3 fruit fly cellular contexts compared by ENCODE assay signal in genomic region chr3R:20949749-20950676, dm6.
TF ChIP-seq lines count a peak whose summit lies in the region.

No protein-coding gene starts in this region.

TF ChIP-seq in whole organism, adult, 20 proteins besides CTCF, POLR2A, EP300 and RAD21 (continued from another document):
- no peak for TF ChIP-seq Hr96 (GFP tag; optimal IDR thresholded peaks at IDR 0.05; lab: Kevin White, UChicago)
TF ChIP-seq in whole organism, adult: peak in this region for 5.

TF ChIP-seq in whole organism, embryonic, 481 proteins besides CTCF, POLR2A, EP300 and RAD21 (continued from another document and continues in another):
- TF ChIP-seq CG4424 (GFP tag; optimal IDR thresholded peaks at IDR 0.05; lab: Kevin White, UChicago) (peak; percentile 4), CG6765 (GFP tag; optimal IDR thresholded peaks at IDR 0.05; lab: Kevin White, UChicago) (no peak), NfI (GFP tag; optimal IDR thresholded peaks at IDR 0.05; lab: Kevin White, UChicago) (no peak), E2f1 (GFP tag; IDR thresholded peaks at IDR 0.05; lab: Robert Waterston, UW) (no peak; the same call in 1 of the 2 replicates), fru (optimal IDR thresholded peaks at IDR 0.05; lab: Kevin White, UChicago) (no peak), Abd-B (GFP tag; optimal IDR thresholded peaks at IDR 0.05; lab: Kevin White, UChicago) (no peak), crol (GFP tag; IDR thresholded peaks at IDR 0.05; lab: Robert Waterston, UW) (peak; percentile 86), CG11695 (GFP tag; IDR thresholded peaks at IDR 0.05; lab: Robert Waterston, UW) (0 out of 3 replicates have a peak, but pooled peaks have one; percentile 31), Hand (GFP tag; optimal IDR thresholded peaks at IDR 0.05; lab: Kevin White, UChicago) (peak; percentile 71), Dip2 (GFP tag; IDR thresholded peaks at IDR 0.05; lab: Robert Waterston, UW) (no peak), GATAe (GFP tag; conservative IDR thresholded peaks at IDR 0.05; lab: Robert Waterston, UW) (no peak), MESR4 (GFP tag; optimal IDR thresholded peaks at IDR 0.05; lab: Kevin White, UChicago) (no peak), CG16863 (GFP tag; optimal IDR thresholded peaks at IDR 0.05; lab: Kevin White, UChicago) (no peak), CG6175 (GFP tag; IDR thresholded peaks at IDR 0.05; lab: Robert Waterston, UW) (no peak), caup (GFP tag; optimal IDR thresholded peaks at IDR 0.05; lab: Kevin White, UChicago; ENCODE audit: severe bottlenecking) (peak; percentile 17), Pdp1 (GFP tag; optimal IDR thresholded peaks at IDR 0.05; lab: Kevin White, UChicago) (peak in 1 of 2 experiments; percentile 49), CG12155 (GFP tag; optimal IDR thresholded peaks at IDR 0.05; lab: Kevin White, UChicago) (peak; percentile 5), Dp (GFP tag; optimal IDR thresholded peaks at IDR 0.05; lab: Kevin White, UChicago) (no peak), CG14667 (GFP tag; IDR thresholded peaks at IDR 0.05; lab: Robert Waterston, UW) (no peak), bsh (GFP tag; optimal IDR thresholded peaks at IDR 0.05; lab: Kevin White, UChicago) (peak in 1 of 2 experiments; percentile 23), zen2 (GFP tag; IDR thresholded peaks at IDR 0.05; lab: Robert Waterston, UW; ENCODE audit: partially characterized antibody) (no peak), CG4282 (GFP tag; optimal IDR thresholded peaks at IDR 0.05; lab: Kevin White, UChicago) (peak; percentile 53), CkIIα-i1 (GFP tag; IDR thresholded peaks at IDR 0.05; lab: Robert Waterston, UW) (no peak), Awh (GFP tag; IDR thresholded peaks at IDR 0.05; lab: Robert Waterston, UW) (no peak), CG10321 (GFP tag; IDR thresholded peaks at IDR 0.05; lab: Robert Waterston, UW) (no peak), CG15269 (tag; optimal IDR thresholded peaks at IDR 0.05; lab: Kevin White, UChicago) (peak; percentile 60), CG3407 (GFP tag; optimal IDR thresholded peaks at IDR 0.05; lab: Kevin White, UChicago) (no peak), CG4707 (GFP tag; optimal IDR thresholded peaks at IDR 0.05; lab: Kevin White, UChicago) (no peak), Oli (tag; optimal IDR thresholded peaks at IDR 0.05; lab: Kevin White, UChicago) (peak; percentile 49), CG8944 (GFP tag; optimal IDR thresholded peaks at IDR 0.05; lab: Kevin White, UChicago) (no peak), HmgD (GFP tag; optimal IDR thresholded peaks at IDR 0.05; lab: Kevin White, UChicago) (no peak), sqz (GFP tag; optimal IDR thresholded peaks at IDR 0.05; lab: Kevin White, UChicago) (no peak), onecut (GFP tag; IDR thresholded peaks at IDR 0.05; lab: Robert Waterston, UW) (peak; percentile 85), sima (GFP tag; optimal IDR thresholded peaks at IDR 0.05; lab: Kevin White, UChicago) (no peak), cwo (GFP tag; optimal IDR thresholded peaks at IDR 0.05; lab: Kevin White, UChicago) (peak; percentile 45), ranshi (GFP tag; IDR thresholded peaks at IDR 0.05; lab: Robert Waterston, UW) (peak; percentile 3; the same call in 1 of the 2 replicates), Fer3 (tag; optimal IDR thresholded peaks at IDR 0.05; lab: Kevin White, UChicago) (peak; percentile 41), nerfin-1 (tag; optimal IDR thresholded peaks at IDR 0.05; lab: Kevin White, UChicago) (no peak), gem (tag; optimal IDR thresholded peaks at IDR 0.05; lab: Kevin White, UChicago) (peak; percentile 72), ftz-f1 (GFP tag; optimal IDR thresholded peaks at IDR 0.05; lab: Kevin White, UChicago) (no peak), Atf6 (GFP tag; IDR thresholded peaks at IDR 0.05; lab: Robert Waterston, UW) (no peak), Sin3A (optimal IDR thresholded peaks at IDR 0.05; lab: Kevin White, UChicago) (no peak), CG1603 (tag; optimal IDR thresholded peaks at IDR 0.05; lab: Kevin White, UChicago) (no peak), CG4404 (GFP tag; IDR thresholded peaks at IDR 0.05; lab: Robert Waterston, UW) (no peak), CG8290 (GFP tag; optimal IDR thresholded peaks at IDR 0.05; lab: Kevin White, UChicago) (peak; percentile 62), CG8290 (tag; optimal IDR thresholded peaks at IDR 0.05; lab: Kevin White, UChicago) (peak in 1 of 2 experiments; percentile 74), CoRest (tag; optimal IDR thresholded peaks at IDR 0.05; lab: Kevin White, UChicago) (peak; percentile 47), yki (optimal IDR thresholded peaks at IDR 0.05; lab: Kevin White, UChicago) (no peak), E2f2 (GFP tag; IDR thresholded peaks at IDR 0.05; lab: Robert Waterston, UW) (no peak), CG3726 (GFP tag; IDR thresholded peaks at IDR 0.05; lab: Robert Waterston, UW) (no peak), CG4328 (GFP tag; optimal IDR thresholded peaks at IDR 0.05; lab: Kevin White, UChicago) (peak; percentile 9), Kr (GFP tag; optimal IDR thresholded peaks at IDR 0.05; lab: Kevin White, UChicago) (no peak), CG12744 (GFP tag; optimal IDR thresholded peaks at IDR 0.05; lab: Kevin White, UChicago) (no peak), CG11247 (GFP tag; IDR thresholded peaks at IDR 0.05; lab: Robert Waterston, UW) (no peak), HmgZ (tag; optimal IDR thresholded peaks at IDR 0.05; lab: Kevin White, UChicago) (peak; percentile 46), CG17568 (GFP tag; optimal IDR thresholded peaks at IDR 0.05; lab: Kevin White, UChicago) (no peak), Sox102F (GFP tag; optimal IDR thresholded peaks at IDR 0.05; lab: Kevin White, UChicago) (peak; percentile 13), CG2875 (GFP tag; optimal IDR thresholded peaks at IDR 0.05; lab: Kevin White, UChicago) (peak; percentile 0), Hr78 (GFP tag; optimal IDR thresholded peaks at IDR 0.05; lab: Kevin White, UChicago) (peak in 1 of 2 experiments; percentile 74), kni (GFP tag; optimal IDR thresholded peaks at IDR 0.05; lab: Kevin White, UChicago) (no peak), en (GFP tag; optimal IDR thresholded peaks at IDR 0.05; lab: Kevin White, UChicago) (no peak), abd-A (tag; optimal IDR thresholded peaks at IDR 0.05; lab: Kevin White, UChicago) (peak; percentile 94), HLH3B (GFP tag; IDR thresholded peaks at IDR 0.05; lab: Robert Waterston, UW) (no peak), CG2199 (GFP tag; IDR thresholded peaks at IDR 0.05; lab: Robert Waterston, UW) (no peak; the same call in 2 of the 3 replicates), CG15696 (tag; optimal IDR thresholded peaks at IDR 0.05; lab: Kevin White, UChicago) (no peak), ham (GFP tag; IDR thresholded peaks at IDR 0.05; lab: Robert Waterston, UW) (no peak), CG12769 (tag; optimal IDR thresholded peaks at IDR 0.05; lab: Kevin White, UChicago) (no peak)

TF ChIP-seq in whole organism, prepupa, 60 proteins besides CTCF, POLR2A, EP300 and RAD21 (continued from another document):
- TF ChIP-seq Hr4 (GFP tag; optimal IDR thresholded peaks at IDR 0.05; lab: Kevin White, UChicago) (peak; percentile 39), CG31627 (GFP tag; optimal IDR thresholded peaks at IDR 0.05; lab: Kevin White, UChicago) (no peak), CG4318 (GFP tag; optimal IDR thresholded peaks at IDR 0.05; lab: Kevin White, UChicago) (peak; percentile 4), Eip93F (GFP tag; optimal IDR thresholded peaks at IDR 0.05; lab: Kevin White, UChicago) (no peak), fkh (GFP tag; optimal IDR thresholded peaks at IDR 0.05; lab: Kevin White, UChicago) (peak; percentile 55), svp (GFP tag; lab: Kevin White, UChicago) (peak; percentile 67), CG7368 (GFP tag; optimal IDR thresholded peaks at IDR 0.05; lab: Kevin White, UChicago) (no peak), Eip78C (GFP tag; lab: Kevin White, UChicago) (peak; percentile 78)
